Fruit fly (Drosophila melanogaster) whole organism, prepupa: ENCODE data around the gene Cdk1.
A peak's percentile ranks its signal among the peaks of the same experiment; 100 is the strongest.

Experiments used
- CG10631 ChIP-seq: fragments of 200-800 bp; sonication (Bioruptor generic); optimal IDR thresholded peaks from 2 replicates; lab custom pipeline; 2016; ENCODE audit warnings: missing biosample characterization, missing genetic modification characterization
- CG10669 ChIP-seq: fragments of 200-800 bp; sonication (Bioruptor generic); optimal IDR thresholded peaks from 3 replicates; lab custom pipeline; 2018; ENCODE audit warnings: missing biosample characterization, mild to moderate bottlenecking, missing genetic modification characterization, moderate library complexity
- CG11294 ChIP-seq: fragments of 200-800 bp; sonication (Bioruptor generic); IDR thresholded peaks from 2 replicates; pipeline ENCODE4 v1.3.6; 2022; ENCODE audit warnings: missing biosample characterization, missing genetic modification characterization
- CG15336 ChIP-seq: fragments of 200-800 bp; sonication (Bioruptor generic); IDR thresholded peaks from 2 replicates; pipeline ENCODE4 v1.3.6; 2022; ENCODE audit warnings: missing biosample characterization, missing genetic modification characterization
- CG1621 ChIP-seq: fragments of 200-800 bp; sonication (Bioruptor generic); optimal IDR thresholded peaks from 3 replicates; lab custom pipeline; 2018; ENCODE audit warnings: missing biosample characterization, mild to moderate bottlenecking, missing genetic modification characterization
- CG16779 ChIP-seq: fragments of 200-800 bp; sonication (Bioruptor generic); optimal IDR thresholded peaks from 3 replicates; lab custom pipeline; 2017; ENCODE audit warnings: missing biosample characterization, mild to moderate bottlenecking, missing genetic modification characterization
- CG3032 ChIP-seq: fragments of 200-800 bp; optimal IDR thresholded peaks from 2 replicates; lab custom pipeline; 2019; ENCODE audit warnings: missing biosample characterization, mild to moderate bottlenecking, missing genetic modification characterization, moderate library complexity
- CG34406 ChIP-seq: fragments of 200-800 bp; sonication (Bioruptor generic); optimal IDR thresholded peaks from 3 replicates; lab custom pipeline; 2016; ENCODE audit warnings: missing biosample characterization, missing genetic modification characterization
- CG6163 ChIP-seq: fragments of 200-800 bp; sonication (Bioruptor generic); IDR thresholded peaks from 3 replicates; pipeline ENCODE4 v1.3.6; 2022; ENCODE audit warnings: missing biosample characterization, missing genetic modification characterization
- CG6276 ChIP-seq: fragments of 200-800 bp; sonication (Bioruptor generic); optimal IDR thresholded peaks from 2 replicates; lab custom pipeline; 2017; ENCODE audit warnings: missing biosample characterization, mild to moderate bottlenecking, missing genetic modification characterization
- CG6792 ChIP-seq: fragments of 200-800 bp; sonication (Bioruptor generic); optimal IDR thresholded peaks from 3 replicates; lab custom pipeline; 2016; ENCODE audit warnings: missing biosample characterization, missing genetic modification characterization
- CG6808 ChIP-seq: fragments of 200-800 bp; sonication (Bioruptor generic); optimal IDR thresholded peaks from 3 replicates; lab custom pipeline; 2017; ENCODE audit warnings: missing biosample characterization, missing genetic modification characterization, mild to moderate bottlenecking, moderate library complexity, missing genetic modification reagents
- CG6854 ChIP-seq: fragments of 200-800 bp; sonication (Bioruptor generic); optimal IDR thresholded peaks from 2 replicates; lab custom pipeline; 2017; ENCODE audit warnings: missing biosample characterization, mild to moderate bottlenecking, missing genetic modification characterization
- CG8119 ChIP-seq: fragments of 200-800 bp; sonication (Bioruptor generic); IDR thresholded peaks from 3 replicates; pipeline ENCODE4 v1.3.6; 2022; ENCODE audit warnings: missing biosample characterization, missing genetic modification characterization
- CG8319 ChIP-seq: fragments of 200-800 bp; sonication (Bioruptor generic); optimal IDR thresholded peaks from 3 replicates; lab custom pipeline; 2016; ENCODE audit warnings: missing biosample characterization, missing genetic modification characterization
- Eip78C ChIP-seq: fragments of 200-800 bp; sonication (Bioruptor generic); peaks from one replicate; lab custom pipeline; 2016; ENCODE audit warnings: missing biosample characterization, missing genetic modification characterization
- Ets96B ChIP-seq: fragments of 200-800 bp; optimal IDR thresholded peaks from 2 replicates; lab custom pipeline; 2019; ENCODE audit warnings: missing biosample characterization, mild to moderate bottlenecking, missing genetic modification characterization, moderate library complexity
- Gug ChIP-seq: fragments of 200-800 bp; sonication (Bioruptor generic); IDR thresholded peaks from 2 replicates; pipeline ENCODE4 v1.3.6; 2022; ENCODE audit warnings: missing biosample characterization, missing genetic modification characterization
- Hr4 ChIP-seq: fragments of 200-800 bp; sonication (Bioruptor generic); optimal IDR thresholded peaks from 3 replicates; lab custom pipeline; 2016; ENCODE audit warnings: missing biosample characterization, missing genetic modification characterization
- Smox ChIP-seq: fragments of 200-800 bp; sonication (Bioruptor generic); optimal IDR thresholded peaks from 3 replicates; lab custom pipeline; 2016; ENCODE audit warnings: missing biosample characterization, missing genetic modification characterization
- Sox102F ChIP-seq: fragments of 200-800 bp; sonication (Bioruptor generic); optimal IDR thresholded peaks from 2 replicates; lab custom pipeline; 2016; ENCODE audit warnings: missing biosample characterization, mild to moderate bottlenecking, missing genetic modification characterization
- achi ChIP-seq: fragments of 200-800 bp; sonication (Bioruptor generic); optimal IDR thresholded peaks from 3 replicates; lab custom pipeline; 2016; ENCODE audit warnings: missing biosample characterization, missing genetic modification characterization
- cyc ChIP-seq: fragments of 200-800 bp; sonication (Bioruptor generic); optimal IDR thresholded peaks from 3 replicates; lab custom pipeline; 2016; ENCODE audit warnings: missing biosample characterization, missing genetic modification characterization
- dsx ChIP-seq: fragments of 200-800 bp; optimal IDR thresholded peaks from 3 replicates; lab custom pipeline; 2019; ENCODE audit warnings: missing biosample characterization, mild to moderate bottlenecking, missing genetic modification characterization, moderate library complexity; ENCODE audit not compliant: poor library complexity, severe bottlenecking
- esn ChIP-seq: fragments of 200-800 bp; sonication (Bioruptor generic); optimal IDR thresholded peaks from 2 replicates; lab custom pipeline; 2016; ENCODE audit warnings: missing biosample characterization, mild to moderate bottlenecking, missing genetic modification characterization, moderate library complexity
- fd59A ChIP-seq: fragments of 200-800 bp; sonication (Bioruptor generic); optimal IDR thresholded peaks from 2 replicates; lab custom pipeline; 2017; ENCODE audit warnings: missing biosample characterization, mild to moderate bottlenecking, missing genetic modification characterization, missing genetic modification reagents
- fd85E ChIP-seq: fragments of 200-800 bp; sonication (Bioruptor generic); optimal IDR thresholded peaks from 3 replicates; lab custom pipeline; 2016; ENCODE audit warnings: missing biosample characterization, missing genetic modification characterization
- ss ChIP-seq, 2 experiments: fragments of 200-800 bp; sonication (Bioruptor generic); optimal IDR thresholded peaks; 2 replicates in 1 of 2; 3 replicates in 1 of 2; lab custom pipeline; 2017 to 2018; ENCODE audit warnings: mild to moderate bottlenecking in 2 of 2, missing biosample characterization in 2 of 2, missing genetic modification characterization in 2 of 2, moderate library complexity in 1 of 2
- svp ChIP-seq: fragments of 200-800 bp; sonication (Bioruptor generic); peaks from one replicate; lab custom pipeline; 2016; ENCODE audit warnings: missing biosample characterization, missing genetic modification characterization

Gene Cdk1

DNA sequence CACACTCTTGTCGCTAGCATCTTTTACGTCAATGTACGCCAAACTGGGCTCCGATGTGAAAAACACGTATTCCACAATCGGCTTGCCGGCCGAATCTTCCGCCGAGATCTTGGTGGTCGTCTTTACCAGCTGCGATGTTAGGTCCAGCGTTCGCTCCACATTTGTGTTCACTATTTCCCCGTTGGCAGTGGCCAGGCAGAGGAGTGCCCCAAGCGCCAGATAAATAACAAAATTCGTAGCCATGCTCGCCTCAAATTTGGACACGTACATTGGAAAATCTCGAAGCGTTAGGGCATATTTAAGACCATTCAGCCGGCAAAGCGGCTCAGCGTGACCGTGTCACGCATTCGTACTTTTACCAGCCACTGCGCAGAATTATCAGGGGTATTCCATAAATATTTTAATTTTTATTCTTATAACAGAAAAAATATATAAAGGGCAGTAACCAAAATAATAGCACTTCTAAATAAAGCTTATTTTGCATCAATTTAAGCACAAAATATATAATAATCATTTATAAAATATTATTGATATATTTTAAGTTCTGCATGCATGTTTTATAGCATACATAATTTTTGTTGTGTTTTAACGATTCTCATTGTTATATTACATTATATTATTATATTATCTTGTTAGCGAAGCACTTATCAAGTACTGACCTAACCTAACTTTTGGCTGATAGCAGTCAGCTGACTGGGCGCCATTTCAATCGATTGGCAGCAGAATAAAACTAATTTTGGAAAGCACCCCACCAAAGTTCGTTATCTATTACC, 10.4 kb downstream of the Cdk1 start, which contains the start of the genes CG33303 and dpr19:
TSS of gene CG33303 (minus strand) at position 294 of the 773 bp plus-strand sequence.
TSS of gene dpr19 (plus strand) at position 705 of the 773 bp plus-strand sequence.
- peak; percentile 51 for TF ChIP-seq CG34406 (GFP tag; lab: Kevin White, UChicago)
- TF ChIP-seq Gug (GFP tag; lab: Robert Waterston, UW), result peak; percentile 22; the same call in 1 of the 2 replicates
- peak; percentile 60 for TF ChIP-seq Ets96B (tag; lab: Kevin White, UChicago)
- no peak for TF ChIP-seq CG11294
- peak; percentile 8 for TF ChIP-seq achi (GFP tag; lab: Kevin White, UChicago)
- TF ChIP-seq CG10669 (GFP tag; lab: Kevin White, UChicago), result peak; percentile 7
- TF ChIP-seq CG15336 (GFP tag; lab: Robert Waterston, UW), result peak; percentile 79
- no peak; the same call in 2 of the 3 replicates for TF ChIP-seq CG6163
- peak; percentile 46 for TF ChIP-seq CG10631 (GFP tag; lab: Kevin White, UChicago)
- peak; percentile 65 for TF ChIP-seq CG3032 (tag; lab: Kevin White, UChicago)
- TF ChIP-seq CG6854 (GFP tag; lab: Kevin White, UChicago), result peak; percentile 43
- peak; percentile 37 for TF ChIP-seq CG6792
- TF ChIP-seq esn (GFP tag; lab: Kevin White, UChicago), result peak; percentile 49
- TF ChIP-seq CG6808, result peak; percentile 24
- peak; percentile 36 for TF ChIP-seq dsx
- no peak for TF ChIP-seq fd59A
- TF ChIP-seq CG16779 (tag; lab: Kevin White, UChicago), result no peak
- peak; percentile 70 for TF ChIP-seq Eip78C (GFP tag; lab: Kevin White, UChicago)
- TF ChIP-seq CG8119, result peak; percentile 67; the same call in 2 of the 3 replicates

DNA sequence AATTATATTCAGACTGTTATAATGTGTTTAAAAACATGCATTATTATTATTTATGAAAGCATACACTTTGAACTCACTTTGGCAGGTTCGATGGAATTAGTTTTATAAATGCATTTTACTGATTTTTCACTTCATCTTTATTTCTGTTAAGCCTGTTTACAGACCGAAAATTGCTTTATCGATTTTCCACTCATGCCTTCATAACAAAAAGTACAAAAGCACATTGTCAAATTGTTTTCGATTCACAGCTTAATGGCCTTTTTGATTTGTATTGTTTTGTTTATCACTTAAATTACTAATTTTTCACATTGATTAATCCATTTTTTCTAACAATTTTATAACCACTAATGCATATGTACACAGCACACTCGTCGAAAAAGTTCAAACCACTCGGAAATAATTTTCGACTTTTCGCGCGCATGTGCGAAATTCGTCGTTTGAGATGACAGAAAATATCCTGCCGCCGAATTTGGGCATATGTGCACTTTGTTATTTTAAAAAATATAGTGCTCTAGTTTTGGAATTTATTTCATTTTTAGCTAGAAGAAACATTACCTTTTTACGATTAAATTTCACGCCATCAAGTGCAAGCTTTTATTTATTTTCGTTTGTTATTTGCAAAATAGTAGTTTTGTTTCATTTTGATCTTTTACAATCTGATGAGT, 12.3 kb downstream of the Cdk1 start, which contains the start of gene rho-5:
TSS of gene rho-5 (minus strand) at position 296 of the 665 bp plus-strand sequence.
- TF ChIP-seq fd85E (GFP tag; lab: Kevin White, UChicago), result no peak
- peak; percentile 9 for TF ChIP-seq Hr4 (GFP tag; lab: Kevin White, UChicago)

DNA sequence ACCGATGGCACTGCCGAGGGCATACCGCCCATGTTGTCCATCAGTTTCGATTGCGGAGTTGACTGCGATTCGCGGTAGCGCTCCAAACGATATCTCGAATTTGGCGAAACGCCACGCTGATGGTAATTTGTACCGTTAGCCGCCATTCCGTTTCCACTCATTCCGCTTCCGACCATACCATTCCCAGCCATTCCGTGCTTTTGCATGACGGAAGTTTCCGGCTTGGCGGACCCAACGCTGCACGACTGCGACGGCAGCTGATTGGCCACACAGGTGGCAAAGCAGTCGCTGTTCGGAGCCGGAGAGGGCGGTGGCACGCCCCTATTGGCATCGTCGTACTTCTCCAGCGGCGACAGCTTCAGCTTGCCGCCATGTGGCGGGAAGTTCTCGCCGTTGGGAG, 13.8 kb downstream of the Cdk1 start:
- TF ChIP-seq CG6276 (GFP tag; lab: Kevin White, UChicago), result no peak
- TF ChIP-seq Eip78C (GFP tag; lab: Kevin White, UChicago), result peak; percentile 8
- no peak for TF ChIP-seq CG1621
- no peak for TF ChIP-seq Hr4 (GFP tag; lab: Kevin White, UChicago)
- TF ChIP-seq svp, result no peak
- TF ChIP-seq CG6163, result no peak
- TF ChIP-seq, all 60 proteins: peak for 1

- TF ChIP-seq CG3032 (tag; lab: Kevin White, UChicago), result peak; percentile 47
- peak; percentile 63 for TF ChIP-seq Eip78C (GFP tag; lab: Kevin White, UChicago)
- peak; percentile 6 for TF ChIP-seq Ets96B (tag; lab: Kevin White, UChicago)
- peak; percentile 1 for TF ChIP-seq cyc
- no peak for TF ChIP-seq CG6854 (GFP tag; lab: Kevin White, UChicago)
- TF ChIP-seq Sox102F (GFP tag; lab: Kevin White, UChicago), result no peak
- TF ChIP-seq CG8119, result peak; percentile 55
Measured at dm6 chr2L:10366525-10366924, 19.5 kb downstream of the Cdk1 start, which contains the start of gene CG5056. Gene CG5056 (plus strand): TSS chr2L:10366692.

DNA sequence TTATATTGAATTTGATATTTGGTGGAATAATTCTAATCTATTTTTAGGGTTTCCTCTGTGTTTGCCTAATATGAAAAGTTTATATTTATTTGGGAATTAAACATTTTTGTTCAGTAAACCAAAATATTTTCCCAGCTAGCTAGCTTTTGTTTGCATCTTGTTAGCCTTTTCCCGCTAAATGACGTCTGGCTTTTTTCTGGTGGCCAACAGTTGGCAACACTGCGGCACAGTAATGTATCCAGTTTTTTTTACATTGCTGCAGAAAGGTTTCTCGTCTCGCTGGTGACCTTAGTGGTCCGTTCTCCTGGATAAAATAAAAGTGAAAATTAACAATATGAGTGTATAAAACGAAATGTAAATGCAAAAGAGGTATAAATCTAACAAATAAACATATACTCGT, 21.8 kb downstream of the Cdk1 start, which contains the start of gene lft:
TSS of gene lft (plus strand) at position 243 of the 400 bp plus-strand sequence.
- TF ChIP-seq CG6792 (no peak), ss (GFP tag; optimal IDR thresholded peaks at IDR 0.05; lab: Kevin White, UChicago) (peak in 1 of 2 experiments; percentile 32), CG8319 (GFP tag; lab: Kevin White, UChicago) (peak; percentile 53), dsx (peak; percentile 51), Smox (GFP tag; lab: Kevin White, UChicago) (no peak), Eip78C (GFP tag; lab: Kevin White, UChicago) (peak; percentile 42)
- TF ChIP-seq, all 60 proteins: peak for 4
